Worm (Caenorhabditis elegans) whole organism, L3 larva: ENCODE results near the gene tsfm-1.

Source experiments
- R02D3.7 ChIP-seq: fragments of 150-350 bp; optimal IDR thresholded peaks from 2 replicates; lab custom pipeline; 2014; ENCODE audit warnings: missing biosample characterization, missing genetic modification characterization
- aly-2 ChIP-seq: fragments of 150-350 bp; optimal IDR thresholded peaks from 2 replicates; lab custom pipeline; 2014; ENCODE audit warnings: missing biosample characterization, missing genetic modification characterization
- ama-1 ChIP-seq: fragments of 150-350 bp; optimal IDR thresholded peaks from 2 replicates; lab custom pipeline; 2018
- ceh-82 ChIP-seq: fragments of 150-350 bp; optimal IDR thresholded peaks from 2 replicates; lab custom pipeline; 2014; ENCODE audit warnings: missing biosample characterization, missing genetic modification characterization
- ceh-9 ChIP-seq: sonication (generic microtip); optimal IDR thresholded peaks from 2 replicates; lab custom pipeline; 2018; ENCODE audit warnings: missing biosample characterization, missing genetic modification characterization
- daf-12 ChIP-seq: fragments of 150-350 bp; optimal IDR thresholded peaks from 2 replicates; lab custom pipeline; 2014; ENCODE audit warnings: missing biosample characterization, missing genetic modification reagents, missing genetic modification characterization
- egl-5 ChIP-seq: fragments of 150-350 bp; optimal IDR thresholded peaks from 2 replicates; lab custom pipeline; 2017; ENCODE audit warnings: missing biosample characterization, missing genetic modification reagents, missing genetic modification characterization, inconsistent platforms
- elt-1 ChIP-seq: fragments of 150-350 bp; optimal IDR thresholded peaks from 2 replicates; lab custom pipeline; 2014; ENCODE audit warnings: missing biosample characterization, missing genetic modification characterization
- elt-2 ChIP-seq: sonication (generic microtip); optimal IDR thresholded peaks from 2 replicates; lab custom pipeline; 2016; ENCODE audit warnings: missing genetic modification reagents, mild to moderate bottlenecking, missing genetic modification characterization, missing compliant biosample characterization
- eor-1 ChIP-seq, 2 experiments: fragments of 150-350 bp; optimal IDR thresholded peaks; 2 replicates each; lab custom pipeline; 2014 to 2018; ENCODE audit warnings: missing biosample characterization in 2 of 2, missing genetic modification characterization in 2 of 2
- jun-1 ChIP-seq: fragments of 150-350 bp; optimal IDR thresholded peaks from 2 replicates; lab custom pipeline; 2014; ENCODE audit warnings: missing biosample characterization, missing genetic modification reagents, missing genetic modification characterization
- lin-15B ChIP-seq: fragments of 150-350 bp; optimal IDR thresholded peaks from 2 replicates; lab custom pipeline; 2014; ENCODE audit warnings: missing biosample characterization, missing genetic modification characterization
- lin-39 ChIP-seq: fragments of 150-350 bp; optimal IDR thresholded peaks from 2 replicates; lab custom pipeline; 2018; ENCODE audit warnings: missing biosample characterization, missing genetic modification reagents, missing genetic modification characterization
- lsy-12 ChIP-seq: sonication (generic microtip); optimal IDR thresholded peaks from 2 replicates; lab custom pipeline; 2016; ENCODE audit warnings: mild to moderate bottlenecking, missing genetic modification characterization, missing compliant biosample characterization
- mml-1 ChIP-seq: fragments of 150-350 bp; sonication (generic microtip); optimal IDR thresholded peaks from 3 replicates; lab custom pipeline; 2014; ENCODE audit warnings: missing biosample characterization, missing genetic modification characterization
- nfya-1 ChIP-seq: sonication (generic microtip); optimal IDR thresholded peaks from 2 replicates; lab custom pipeline; 2017; ENCODE audit warnings: missing genetic modification characterization, mild to moderate bottlenecking, missing compliant biosample characterization, antibody characterized with exemption, moderate library complexity; ENCODE audit not compliant: insufficient read depth
- nhr-12 ChIP-seq: fragments of 150-350 bp; optimal IDR thresholded peaks from 2 replicates; lab custom pipeline; 2014; ENCODE audit warnings: missing biosample characterization, missing genetic modification characterization
- nhr-23 ChIP-seq: fragments of 150-350 bp; optimal IDR thresholded peaks from 2 replicates; lab custom pipeline; 2014; ENCODE audit warnings: missing biosample characterization, missing genetic modification reagents, missing genetic modification characterization
- nhr-28 ChIP-seq: fragments of 150-350 bp; optimal IDR thresholded peaks from 2 replicates; lab custom pipeline; 2014; ENCODE audit warnings: missing biosample characterization, missing genetic modification characterization
- nhr-43 ChIP-seq: sonication (generic microtip); optimal IDR thresholded peaks from 2 replicates; lab custom pipeline; 2016; ENCODE audit warnings: mild to moderate bottlenecking, missing genetic modification characterization, missing compliant biosample characterization; ENCODE audit not compliant: poor library complexity, severe bottlenecking
- nhr-76 ChIP-seq: fragments of 150-350 bp; sonication (generic microtip); optimal IDR thresholded peaks from 5 replicates; lab custom pipeline; 2014; ENCODE audit warnings: missing biosample characterization, missing genetic modification characterization
- nhr-77 ChIP-seq: fragments of 150-350 bp; optimal IDR thresholded peaks from 2 replicates; lab custom pipeline; 2014; ENCODE audit warnings: missing biosample characterization, missing genetic modification characterization
- pqm-1 ChIP-seq: fragments of 150-350 bp; optimal IDR thresholded peaks from 2 replicates; lab custom pipeline; 2017; ENCODE audit warnings: missing biosample characterization, missing genetic modification characterization, inconsistent platforms
- sea-2 ChIP-seq: fragments of 150-350 bp; sonication (generic microtip); optimal IDR thresholded peaks from 4 replicates; lab custom pipeline; 2014; ENCODE audit warnings: missing biosample characterization, missing genetic modification reagents, missing genetic modification characterization
- skn-1 ChIP-seq: fragments of 150-350 bp; optimal IDR thresholded peaks from 2 replicates; lab custom pipeline; 2014; ENCODE audit warnings: missing biosample characterization, missing genetic modification characterization
- snpc-4 ChIP-seq: fragments of 150-350 bp; optimal IDR thresholded peaks from 2 replicates; lab custom pipeline; 2014; ENCODE audit warnings: missing biosample characterization, missing genetic modification characterization
- tbx-2 ChIP-seq: sonication (generic microtip); optimal IDR thresholded peaks from 2 replicates; lab custom pipeline; 2016; ENCODE audit warnings: mild to moderate bottlenecking, missing genetic modification characterization, missing compliant biosample characterization
- unc-39 ChIP-seq: sonication (generic microtip); optimal IDR thresholded peaks from 4 replicates; lab custom pipeline; 2017; ENCODE audit warnings: missing biosample characterization, missing genetic modification characterization
- unc-62 ChIP-seq: fragments of 150-350 bp; sonication (generic microtip); optimal IDR thresholded peaks from 4 replicates; lab custom pipeline; 2014; ENCODE audit warnings: missing biosample characterization, missing genetic modification reagents, missing genetic modification characterization
- ztf-11 ChIP-seq: fragments of 150-350 bp; optimal IDR thresholded peaks from 2 replicates; lab custom pipeline; 2014; ENCODE audit warnings: missing biosample characterization, missing genetic modification characterization
- ztf-4 ChIP-seq: fragments of 150-350 bp; optimal IDR thresholded peaks from 2 replicates; lab custom pipeline; 2014; ENCODE audit warnings: missing biosample characterization, missing genetic modification characterization

The tsfm-1 gene

ce11 chrV:12235502-12235901, 35.8 kb downstream of the tsfm-1 start:
- no peak for TF ChIP-seq mml-1 (tag; lab: Kevin White, UChicago)
- TF ChIP-seq nhr-77 (tag; lab: Kevin White, UChicago) = no peak
- no peak for TF ChIP-seq lsy-12 (tag; lab: Kevin White, UChicago)
- TF ChIP-seq pqm-1 (tag; lab: Kevin White, UChicago) = no peak
- peak; percentile 45 for TF ChIP-seq nfya-1 (tag; lab: Kevin White, UChicago)
- no peak for TF ChIP-seq daf-12 (tag; lab: Kevin White, UChicago)
- TF ChIP-seq unc-39 (tag; lab: Kevin White, UChicago) = no peak
- no peak for TF ChIP-seq nhr-23 (tag; lab: Kevin White, UChicago)
- no peak for TF ChIP-seq R02D3.7 (tag; lab: Kevin White, UChicago)
- TF ChIP-seq snpc-4 = no peak
- no peak for TF ChIP-seq nhr-12 (tag; lab: Kevin White, UChicago)
- peak; percentile 29 for TF ChIP-seq egl-5 (tag; lab: Kevin White, UChicago)
- TF ChIP-seq nhr-43 (tag; lab: Kevin White, UChicago) = no peak
- TF ChIP-seq ztf-11 (tag; lab: Kevin White, UChicago) = no peak
- TF ChIP-seq lin-39 (tag; lab: Kevin White, UChicago) = peak; percentile 9
- no peak for TF ChIP-seq skn-1
- TF ChIP-seq ztf-4 (tag; lab: Kevin White, UChicago) = no peak
- TF ChIP-seq sea-2 (GFP tag; lab: Kevin White, UChicago) = no peak
- no peak for TF ChIP-seq nhr-76 (tag; lab: Kevin White, UChicago)

DNA sequence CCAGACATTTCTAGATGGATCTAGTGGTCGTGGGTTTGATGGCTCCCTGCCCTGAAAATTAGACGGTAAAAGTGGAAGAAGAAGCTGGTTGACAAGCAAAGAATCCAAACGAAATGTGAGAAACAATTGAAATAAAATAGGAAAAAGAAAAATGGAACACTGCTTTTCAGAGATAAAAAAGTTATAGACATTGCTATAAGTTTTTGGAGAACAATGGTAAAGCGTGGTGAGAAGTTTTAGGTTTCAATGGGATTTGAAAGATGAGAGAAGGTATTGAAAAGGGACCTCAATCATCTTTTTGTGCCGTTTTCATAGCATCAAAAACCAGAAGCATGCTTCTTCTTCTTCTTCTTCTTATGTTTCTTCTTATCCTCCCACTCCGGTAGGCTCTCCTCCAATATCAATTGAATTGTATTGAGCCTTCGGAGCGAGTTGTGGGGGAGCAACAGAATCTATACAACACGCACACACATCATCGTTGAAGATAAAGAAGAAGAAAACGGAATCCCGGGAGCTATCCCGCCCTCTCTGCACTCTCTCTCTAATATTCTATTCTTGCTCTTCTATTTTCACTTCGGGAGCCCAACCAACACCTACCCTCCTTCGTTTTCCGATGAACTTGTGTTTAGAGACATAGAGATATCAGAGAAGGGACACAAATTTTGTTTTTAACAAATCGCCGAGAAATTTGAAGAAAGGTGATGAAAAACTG, 36.9 kb downstream of the tsfm-1 start, which contains the start of gene myo-3:
Gene myo-3 (minus strand): TSS at position 51 of the 712 bp plus-strand sequence.
- TF ChIP-seq elt-1 (tag; lab: Kevin White, UChicago) (no peak), ceh-82 (tag; lab: Kevin White, UChicago) (no peak), nhr-28 (no peak), nhr-76 (tag; lab: Kevin White, UChicago) (no peak), ama-1 (no peak), nfya-1 (tag; lab: Kevin White, UChicago) (no peak), unc-62 (GFP tag; lab: Kevin White, UChicago) (no peak), eor-1 (tag; optimal IDR thresholded peaks at IDR 0.05; lab: Kevin White, UChicago) (no peak), aly-2 (tag; lab: Kevin White, UChicago) (no peak), pqm-1 (tag; lab: Kevin White, UChicago) (no peak), jun-1 (tag; lab: Kevin White, UChicago) (no peak), ceh-9 (tag; lab: Kevin White, UChicago) (no peak), nhr-12 (tag; lab: Kevin White, UChicago) (no peak), unc-39 (tag; lab: Kevin White, UChicago) (no peak), lsy-12 (tag; lab: Kevin White, UChicago) (no peak), tbx-2 (tag; lab: Kevin White, UChicago) (no peak), elt-2 (no peak), lin-15B (tag; lab: Kevin White, UChicago) (no peak)

- TF ChIP-seq lin-39 (tag; lab: Kevin White, UChicago) = peak; percentile 4
- TF ChIP-seq sea-2 (GFP tag; lab: Kevin White, UChicago) = no peak
- TF ChIP-seq ceh-82 (tag; lab: Kevin White, UChicago) = no peak
These were observed 37.9 kb downstream of the tsfm-1 start for ce11 chrV:12233425-12233824.
